Fruit fly (Drosophila melanogaster) whole organism, embryonic: ENCODE measurements around the gene Nle.

Experiments used
- Abd-B ChIP-seq: fragments of 200-800 bp; sonication (Bioruptor generic); optimal IDR thresholded peaks from 2 replicates; lab custom pipeline; 2018; ENCODE audit warnings: missing biosample characterization, mild to moderate bottlenecking, missing genetic modification characterization, moderate library complexity
- Adf1 ChIP-seq: fragments of 200-800 bp; sonication (Bioruptor generic); IDR thresholded peaks from 2 replicates; pipeline ENCODE4 v1.3.6; 2022; ENCODE audit warnings: missing biosample characterization, missing genetic modification characterization
- Bgb ChIP-seq: fragments of 200-800 bp; sonication (Bioruptor generic); IDR thresholded peaks from 2 replicates; pipeline ENCODE4 v1.3.6; 2022; ENCODE audit warnings: missing biosample characterization, missing genetic modification characterization; ENCODE audit not compliant: partially characterized antibody
- CG13424 ChIP-seq: fragments of 200-800 bp; sonication (Bioruptor generic); optimal IDR thresholded peaks from 2 replicates; lab custom pipeline; 2019; ENCODE audit warnings: missing biosample characterization, mild to moderate bottlenecking, missing genetic modification characterization, moderate library complexity
- CG15514 ChIP-seq: fragments of 200-800 bp; sonication (Bioruptor generic); optimal IDR thresholded peaks from 3 replicates; lab custom pipeline; 2017; ENCODE audit warnings: missing biosample characterization, missing genetic modification characterization, mild to moderate bottlenecking, moderate library complexity, missing genetic modification reagents
- CG17829 ChIP-seq: fragments of 200-800 bp; optimal IDR thresholded peaks from 2 replicates; lab custom pipeline; 2019; ENCODE audit warnings: missing biosample characterization, mild to moderate bottlenecking, missing genetic modification characterization, moderate library complexity
- CG18619 ChIP-seq: fragments of 200-800 bp; sonication (Bioruptor generic); optimal IDR thresholded peaks from 3 replicates; lab custom pipeline; 2017; ENCODE audit warnings: missing biosample characterization, mild to moderate bottlenecking, missing genetic modification characterization
- CG3163 ChIP-seq: fragments of 200-800 bp; sonication (Bioruptor generic); optimal IDR thresholded peaks from 3 replicates; lab custom pipeline; 2016; ENCODE audit warnings: missing biosample characterization, missing genetic modification characterization
- CG4360 ChIP-seq: fragments of 200-800 bp; sonication (Bioruptor generic); IDR thresholded peaks from 2 replicates; pipeline ENCODE4 v1.3.6; 2022; ENCODE audit warnings: missing biosample characterization, missing genetic modification characterization
- CG5953 ChIP-seq: fragments of 200-800 bp; sonication (Bioruptor generic); IDR thresholded peaks from 2 replicates; pipeline ENCODE4 v1.3.6; 2022; ENCODE audit warnings: missing biosample characterization, missing genetic modification characterization
- CG6175 ChIP-seq: fragments of 200-800 bp; sonication (Bioruptor generic); IDR thresholded peaks from 3 replicates; pipeline ENCODE4 v1.3.6; 2022; ENCODE audit warnings: missing biosample characterization, missing genetic modification characterization
- CG6791 ChIP-seq: fragments of 200-800 bp; sonication (Bioruptor generic); IDR thresholded peaks from 3 replicates; pipeline ENCODE4 v1.3.6; 2022; ENCODE audit warnings: missing biosample characterization, missing genetic modification characterization; ENCODE audit not compliant: partially characterized antibody
- CG9215 ChIP-seq: fragments of 200-800 bp; sonication (Bioruptor generic); IDR thresholded peaks from 2 replicates; pipeline ENCODE4 v1.3.6; 2022; ENCODE audit warnings: missing biosample characterization, missing genetic modification characterization
- CG9817 ChIP-seq: fragments of 200-800 bp; sonication (Bioruptor generic); optimal IDR thresholded peaks from 2 replicates; lab custom pipeline; 2018; ENCODE audit warnings: missing biosample characterization, mild to moderate bottlenecking, missing genetic modification characterization, moderate library complexity
- Dbx ChIP-seq: fragments of 200-800 bp; sonication (Bioruptor generic); IDR thresholded peaks from 3 replicates; pipeline ENCODE4 v1.3.6; 2022; ENCODE audit warnings: missing biosample characterization, missing genetic modification characterization
- Deaf1 ChIP-seq: fragments of 200-800 bp; optimal IDR thresholded peaks from 3 replicates; lab custom pipeline; 2019; ENCODE audit warnings: missing biosample characterization, mild to moderate bottlenecking, missing genetic modification characterization, moderate library complexity
- Hmr ChIP-seq: fragments of 200-800 bp; sonication (Bioruptor generic); optimal IDR thresholded peaks from 3 replicates; lab custom pipeline; 2017; ENCODE audit warnings: mild to moderate bottlenecking, missing biosample characterization, missing genetic modification reagents, missing genetic modification characterization
- Hr51 ChIP-seq, 2 experiments: fragments of 200-800 bp; sonication (Bioruptor generic); optimal IDR thresholded peaks; 2 replicates in 1 of 2; 3 replicates in 1 of 2; lab custom pipeline; 2016 to 2018; ENCODE audit warnings: missing biosample characterization in 2 of 2, missing genetic modification characterization in 2 of 2, mild to moderate bottlenecking in 1 of 2, moderate library complexity in 1 of 2
- Meics ChIP-seq: fragments of 200-800 bp; sonication (Bioruptor generic); optimal IDR thresholded peaks from 2 replicates; lab custom pipeline; 2017; ENCODE audit warnings: missing biosample characterization, mild to moderate bottlenecking, missing genetic modification characterization
- Nf-YB ChIP-seq: fragments of 200-800 bp; sonication (Bioruptor generic); optimal IDR thresholded peaks from 3 replicates; lab custom pipeline; 2019; ENCODE audit warnings: missing biosample characterization, mild to moderate bottlenecking, missing genetic modification characterization, moderate library complexity
- Side ChIP-seq: fragments of 200-800 bp; sonication (Bioruptor generic); optimal IDR thresholded peaks from 2 replicates; lab custom pipeline; 2016; ENCODE audit warnings: missing biosample characterization, missing genetic modification characterization
- Xrp1 ChIP-seq: fragments of 200-800 bp; sonication (Bioruptor generic); IDR thresholded peaks from 2 replicates; pipeline ENCODE4 v1.3.6; 2022; ENCODE audit warnings: missing biosample characterization, missing genetic modification characterization
- YL-1 ChIP-seq: fragments of 200-800 bp; sonication (Bioruptor generic); optimal IDR thresholded peaks from 3 replicates; lab custom pipeline; 2017; ENCODE audit warnings: missing biosample characterization, mild to moderate bottlenecking, missing genetic modification characterization
- chinmo ChIP-seq: fragments of 200-800 bp; sonication (Bioruptor generic); IDR thresholded peaks from 4 replicates; pipeline ENCODE4 v1.3.6; 2022; ENCODE audit warnings: missing biosample characterization, missing genetic modification characterization; ENCODE audit not compliant: partially characterized antibody
- corto ChIP-seq: fragments of 200-800 bp; sonication (Bioruptor generic); optimal IDR thresholded peaks from 2 replicates; lab custom pipeline; 2016; ENCODE audit warnings: missing biosample characterization, mild to moderate bottlenecking, missing genetic modification characterization, moderate library complexity
- croc ChIP-seq: fragments of 200-800 bp; sonication (Bioruptor generic); conservative IDR thresholded peaks from 3 replicates; pipeline ENCODE4 v1.3.6; 2022; ENCODE audit warnings: missing biosample characterization, missing genetic modification characterization
- crol ChIP-seq: fragments of 200-800 bp; sonication (Bioruptor generic); IDR thresholded peaks from 2 replicates; pipeline ENCODE4 v1.3.6; 2022; ENCODE audit warnings: missing biosample characterization, missing genetic modification characterization
- dmrt99B ChIP-seq: fragments of 200-800 bp; sonication (Bioruptor generic); optimal IDR thresholded peaks from 2 replicates; lab custom pipeline; 2018; ENCODE audit warnings: missing biosample characterization, mild to moderate bottlenecking, missing genetic modification characterization, moderate library complexity
- emc ChIP-seq: fragments of 200-800 bp; sonication (Bioruptor generic); optimal IDR thresholded peaks from 2 replicates; lab custom pipeline; 2016; ENCODE audit warnings: missing biosample characterization, missing genetic modification characterization
- gcm ChIP-seq: fragments of 200-800 bp; sonication (Bioruptor generic); optimal IDR thresholded peaks from 2 replicates; lab custom pipeline; 2019; ENCODE audit warnings: missing biosample characterization, mild to moderate bottlenecking, missing genetic modification characterization, moderate library complexity
- lab ChIP-seq: fragments of 200-800 bp; sonication (Bioruptor generic); optimal IDR thresholded peaks from 3 replicates; lab custom pipeline; 2017; ENCODE audit warnings: missing biosample characterization, missing genetic modification characterization, mild to moderate bottlenecking, moderate library complexity, missing genetic modification reagents
- oc ChIP-seq: fragments of 200-800 bp; sonication (Bioruptor generic); optimal IDR thresholded peaks from 2 replicates; lab custom pipeline; 2018; ENCODE audit warnings: missing biosample characterization, mild to moderate bottlenecking, missing genetic modification characterization, moderate library complexity
- pros ChIP-seq: fragments of 200-800 bp; sonication (Bioruptor generic); optimal IDR thresholded peaks from 3 replicates; lab custom pipeline; 2019; ENCODE audit warnings: missing biosample characterization, mild to moderate bottlenecking, missing genetic modification characterization, moderate library complexity
- row ChIP-seq: fragments of 200-800 bp; sonication (Bioruptor generic); IDR thresholded peaks from 3 replicates; pipeline ENCODE4 v1.3.6; 2022; ENCODE audit warnings: missing biosample characterization, missing genetic modification characterization
- shn ChIP-seq: fragments of 200-800 bp; sonication (Bioruptor generic); optimal IDR thresholded peaks from 3 replicates; lab custom pipeline; 2016; ENCODE audit warnings: missing biosample characterization, missing genetic modification characterization
- sim ChIP-seq: fragments of 200-800 bp; sonication (Bioruptor generic); IDR thresholded peaks from 2 replicates; pipeline ENCODE4 v1.3.6; 2022; ENCODE audit warnings: missing biosample characterization, missing genetic modification characterization
- slbo ChIP-seq: fragments of 200-800 bp; sonication (Bioruptor generic); IDR thresholded peaks from 2 replicates; pipeline ENCODE4 v1.3.6; 2022; ENCODE audit warnings: missing biosample characterization, missing genetic modification characterization
- sqz ChIP-seq: fragments of 200-800 bp; sonication (Bioruptor generic); optimal IDR thresholded peaks from 3 replicates; lab custom pipeline; 2018; ENCODE audit warnings: missing biosample characterization, mild to moderate bottlenecking, missing genetic modification characterization
- tin ChIP-seq: fragments of 200-800 bp; sonication (Bioruptor generic); optimal IDR thresholded peaks from 3 replicates; lab custom pipeline; 2016; ENCODE audit warnings: missing biosample characterization, missing genetic modification characterization
- trh ChIP-seq: fragments of 200-800 bp; sonication (Bioruptor generic); optimal IDR thresholded peaks from 2 replicates; lab custom pipeline; 2016; ENCODE audit warnings: missing biosample characterization, missing genetic modification characterization
- vfl ChIP-seq: fragments of 200-800 bp; sonication (Bioruptor generic); optimal IDR thresholded peaks from 2 replicates; lab custom pipeline; 2016; ENCODE audit warnings: missing biosample characterization, missing genetic modification characterization
- zen ChIP-seq: fragments of 200-800 bp; sonication (Bioruptor generic); optimal IDR thresholded peaks from 3 replicates; lab custom pipeline; 2018; ENCODE audit warnings: missing biosample characterization, mild to moderate bottlenecking, missing genetic modification characterization, moderate library complexity

Gene Nle

DNA sequence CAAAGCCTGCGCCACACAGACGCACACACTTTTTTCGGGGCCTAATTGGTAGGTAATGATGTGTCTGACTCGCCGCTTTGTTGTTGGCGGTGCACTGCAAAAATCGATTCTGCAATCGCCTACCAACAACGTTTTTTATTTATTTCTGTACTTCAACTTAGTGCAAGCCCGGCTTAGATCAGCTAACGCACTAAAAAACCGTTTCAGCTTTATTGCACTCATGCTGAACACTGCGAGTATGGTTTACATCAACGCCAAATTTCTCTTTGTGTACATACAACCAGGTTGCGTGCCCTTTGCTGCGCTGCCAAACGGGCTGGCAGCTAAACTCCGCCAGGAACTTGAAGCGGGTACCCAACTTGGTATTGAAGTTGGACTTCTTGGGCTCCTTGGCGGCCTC, 37.7 kb downstream of the Nle start (continued):
- TF ChIP-seq sim (GFP tag; lab: Robert Waterston, UW) (no peak), YL-1 (GFP tag; lab: Kevin White, UChicago) (no peak), CG3163 (GFP tag; lab: Kevin White, UChicago) (no peak), vfl (GFP tag; lab: Kevin White, UChicago) (no peak), emc (GFP tag; lab: Kevin White, UChicago) (no peak), tin (GFP tag; lab: Kevin White, UChicago) (peak; percentile 33), Hmr (GFP tag; lab: Kevin White, UChicago) (peak; percentile 2), Bgb (no peak), Hr51 (GFP tag; optimal IDR thresholded peaks at IDR 0.05; lab: Kevin White, UChicago) (no peak), Nf-YB (GFP tag; lab: Kevin White, UChicago) (no peak), zen (tag; lab: Kevin White, UChicago) (no peak), CG13424 (tag; lab: Kevin White, UChicago) (no peak), corto (GFP tag; lab: Kevin White, UChicago) (peak; percentile 84), CG5953 (no peak)

DNA sequence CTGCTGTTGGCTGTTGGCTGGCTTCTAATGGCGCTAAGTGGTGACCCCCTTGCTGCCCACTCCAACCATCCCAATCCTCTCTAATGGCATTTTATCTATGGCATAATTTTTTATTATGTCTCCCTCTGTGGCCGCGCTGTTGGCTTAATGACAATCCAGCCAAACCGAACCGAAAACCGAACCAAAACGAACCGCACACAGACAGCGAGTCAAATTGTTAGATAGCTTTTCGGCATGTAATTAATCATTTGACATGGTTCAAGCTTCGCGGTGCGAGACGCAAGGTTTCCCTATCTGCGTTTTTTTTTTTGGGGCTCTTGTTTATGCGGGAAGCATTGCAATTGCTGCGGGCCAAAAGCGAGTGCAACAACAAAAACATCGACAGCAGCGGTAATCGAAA, 40.2 kb downstream of the Nle start:
- TF ChIP-seq CG6175 (GFP tag; lab: Robert Waterston, UW) (no peak), chinmo (0 out of 4 replicates have a peak, but pooled peaks have one; percentile 36), CG17829 (tag; lab: Kevin White, UChicago) (no peak), CG9817 (tag; lab: Kevin White, UChicago) (no peak), croc (GFP tag; lab: Robert Waterston, UW) (no peak), gcm (peak; percentile 50), Abd-B (no peak), shn (GFP tag; lab: Kevin White, UChicago) (no peak), pros (GFP tag; lab: Kevin White, UChicago) (no peak), CG15514 (GFP tag; lab: Kevin White, UChicago) (no peak), row (GFP tag; lab: Robert Waterston, UW) (no peak), Adf1 (GFP tag; lab: Robert Waterston, UW) (no peak), CG4360 (no peak), CG9215 (GFP tag; lab: Robert Waterston, UW) (no peak), Xrp1 (GFP tag; lab: Robert Waterston, UW) (no peak), Meics (no peak), Dbx (GFP tag; lab: Robert Waterston, UW) (no peak), CG18619 (no peak), CG6791 (GFP tag; lab: Robert Waterston, UW) (no peak), trh (GFP tag; lab: Kevin White, UChicago) (no peak), sqz (GFP tag; lab: Kevin White, UChicago) (peak; percentile 44), lab (GFP tag; lab: Kevin White, UChicago) (peak; percentile 57), dmrt99B (tag; lab: Kevin White, UChicago) (no peak), Deaf1 (tag; lab: Kevin White, UChicago) (peak; percentile 74), slbo (GFP tag; lab: Robert Waterston, UW) (no peak), crol (GFP tag; lab: Robert Waterston, UW) (peak; percentile 5; the same call in 1 of the 2 replicates), oc (tag; lab: Kevin White, UChicago) (peak; percentile 7), Side (GFP tag; lab: Kevin White, UChicago) (no peak)
